Worm (Caenorhabditis elegans) whole organism, L3 larva: ENCODE measurements around the gene srh-183.

Experiments used
- R02D3.7 ChIP-seq: fragments of 150-350 bp; optimal IDR thresholded peaks from 2 replicates; lab custom pipeline; 2014; ENCODE audit warnings: missing biosample characterization, missing genetic modification characterization
- ZK546.5 ChIP-seq: sonication (generic microtip); optimal IDR thresholded peaks from 2 replicates; lab custom pipeline; 2017; ENCODE audit warnings: missing biosample characterization, missing genetic modification characterization
- aly-2 ChIP-seq: fragments of 150-350 bp; optimal IDR thresholded peaks from 2 replicates; lab custom pipeline; 2014; ENCODE audit warnings: missing biosample characterization, missing genetic modification characterization
- ama-1 ChIP-seq: fragments of 150-350 bp; optimal IDR thresholded peaks from 2 replicates; lab custom pipeline; 2018
- ceh-16 ChIP-seq: sonication (generic microtip); optimal IDR thresholded peaks from 2 replicates; lab custom pipeline; 2017; ENCODE audit warnings: missing biosample characterization, missing genetic modification characterization
- ceh-28 ChIP-seq: fragments of 150-350 bp; optimal IDR thresholded peaks from 2 replicates; lab custom pipeline; 2014; ENCODE audit warnings: missing biosample characterization, missing genetic modification reagents, missing genetic modification characterization
- ceh-82 ChIP-seq: fragments of 150-350 bp; optimal IDR thresholded peaks from 2 replicates; lab custom pipeline; 2014; ENCODE audit warnings: missing biosample characterization, missing genetic modification characterization
- ceh-9 ChIP-seq: sonication (generic microtip); optimal IDR thresholded peaks from 2 replicates; lab custom pipeline; 2018; ENCODE audit warnings: missing biosample characterization, missing genetic modification characterization
- egl-27 ChIP-seq: sonication (generic microtip); optimal IDR thresholded peaks from 4 replicates; lab custom pipeline; 2017; ENCODE audit warnings: missing biosample characterization, missing genetic modification reagents, missing genetic modification characterization
- egl-5 ChIP-seq: fragments of 150-350 bp; optimal IDR thresholded peaks from 2 replicates; lab custom pipeline; 2017; ENCODE audit warnings: missing biosample characterization, missing genetic modification reagents, missing genetic modification characterization, inconsistent platforms
- elt-1 ChIP-seq: fragments of 150-350 bp; optimal IDR thresholded peaks from 2 replicates; lab custom pipeline; 2014; ENCODE audit warnings: missing biosample characterization, missing genetic modification characterization
- elt-2 ChIP-seq: sonication (generic microtip); optimal IDR thresholded peaks from 2 replicates; lab custom pipeline; 2016; ENCODE audit warnings: missing genetic modification reagents, mild to moderate bottlenecking, missing genetic modification characterization, missing compliant biosample characterization
- eor-1 ChIP-seq, 2 experiments: fragments of 150-350 bp; optimal IDR thresholded peaks; 2 replicates each; lab custom pipeline; 2014 to 2018; ENCODE audit warnings: missing biosample characterization in 2 of 2, missing genetic modification characterization in 2 of 2
- fkh-10 ChIP-seq: sonication (generic microtip); optimal IDR thresholded peaks from 2 replicates; lab custom pipeline; 2017; ENCODE audit warnings: missing biosample characterization, missing genetic modification reagents, missing genetic modification characterization
- fkh-2 ChIP-seq: fragments of 150-350 bp; optimal IDR thresholded peaks from 2 replicates; lab custom pipeline; 2014; ENCODE audit warnings: missing biosample characterization, missing genetic modification reagents, missing genetic modification characterization
- hmg-11 ChIP-seq: sonication (generic microtip); optimal IDR thresholded peaks from 2 replicates; lab custom pipeline; 2016; ENCODE audit warnings: missing genetic modification characterization, missing compliant biosample characterization
- jun-1 ChIP-seq: fragments of 150-350 bp; optimal IDR thresholded peaks from 2 replicates; lab custom pipeline; 2014; ENCODE audit warnings: missing biosample characterization, missing genetic modification reagents, missing genetic modification characterization
- lin-15B ChIP-seq: fragments of 150-350 bp; optimal IDR thresholded peaks from 2 replicates; lab custom pipeline; 2014; ENCODE audit warnings: missing biosample characterization, missing genetic modification characterization
- lin-39 ChIP-seq: fragments of 150-350 bp; optimal IDR thresholded peaks from 2 replicates; lab custom pipeline; 2018; ENCODE audit warnings: missing biosample characterization, missing genetic modification reagents, missing genetic modification characterization
- lsy-12 ChIP-seq: sonication (generic microtip); optimal IDR thresholded peaks from 2 replicates; lab custom pipeline; 2016; ENCODE audit warnings: mild to moderate bottlenecking, missing genetic modification characterization, missing compliant biosample characterization
- mdl-1 ChIP-seq: fragments of 150-350 bp; optimal IDR thresholded peaks from 2 replicates; lab custom pipeline; 2014; ENCODE audit warnings: missing biosample characterization, missing genetic modification characterization
- nfya-1 ChIP-seq: sonication (generic microtip); optimal IDR thresholded peaks from 2 replicates; lab custom pipeline; 2017; ENCODE audit warnings: missing genetic modification characterization, mild to moderate bottlenecking, missing compliant biosample characterization, antibody characterized with exemption, moderate library complexity; ENCODE audit not compliant: insufficient read depth
- nhr-23 ChIP-seq: fragments of 150-350 bp; optimal IDR thresholded peaks from 2 replicates; lab custom pipeline; 2014; ENCODE audit warnings: missing biosample characterization, missing genetic modification reagents, missing genetic modification characterization
- nhr-237 ChIP-seq: fragments of 150-350 bp; optimal IDR thresholded peaks from 2 replicates; lab custom pipeline; 2014; ENCODE audit warnings: missing biosample characterization, missing genetic modification characterization
- nhr-25 ChIP-seq: sonication (generic microtip); optimal IDR thresholded peaks from 2 replicates; lab custom pipeline; 2017; ENCODE audit warnings: missing biosample characterization, missing genetic modification characterization
- nhr-28 ChIP-seq: fragments of 150-350 bp; optimal IDR thresholded peaks from 2 replicates; lab custom pipeline; 2014; ENCODE audit warnings: missing biosample characterization, missing genetic modification characterization
- nhr-76 ChIP-seq: fragments of 150-350 bp; sonication (generic microtip); optimal IDR thresholded peaks from 5 replicates; lab custom pipeline; 2014; ENCODE audit warnings: missing biosample characterization, missing genetic modification characterization
- nhr-77 ChIP-seq: fragments of 150-350 bp; optimal IDR thresholded peaks from 2 replicates; lab custom pipeline; 2014; ENCODE audit warnings: missing biosample characterization, missing genetic modification characterization
- pha-4 ChIP-seq: fragments of 150-350 bp; optimal IDR thresholded peaks from 2 replicates; lab custom pipeline; 2014; ENCODE audit warnings: missing biosample characterization, missing genetic modification reagents, missing genetic modification characterization
- pqm-1 ChIP-seq: fragments of 150-350 bp; optimal IDR thresholded peaks from 2 replicates; lab custom pipeline; 2017; ENCODE audit warnings: missing biosample characterization, missing genetic modification characterization, inconsistent platforms
- sea-2 ChIP-seq: fragments of 150-350 bp; sonication (generic microtip); optimal IDR thresholded peaks from 4 replicates; lab custom pipeline; 2014; ENCODE audit warnings: missing biosample characterization, missing genetic modification reagents, missing genetic modification characterization
- snpc-4 ChIP-seq: fragments of 150-350 bp; optimal IDR thresholded peaks from 2 replicates; lab custom pipeline; 2014; ENCODE audit warnings: missing biosample characterization, missing genetic modification characterization
- tbx-2 ChIP-seq: sonication (generic microtip); optimal IDR thresholded peaks from 2 replicates; lab custom pipeline; 2016; ENCODE audit warnings: mild to moderate bottlenecking, missing genetic modification characterization, missing compliant biosample characterization
- unc-39 ChIP-seq: sonication (generic microtip); optimal IDR thresholded peaks from 4 replicates; lab custom pipeline; 2017; ENCODE audit warnings: missing biosample characterization, missing genetic modification characterization
- unc-62 ChIP-seq: fragments of 150-350 bp; sonication (generic microtip); optimal IDR thresholded peaks from 4 replicates; lab custom pipeline; 2014; ENCODE audit warnings: missing biosample characterization, missing genetic modification reagents, missing genetic modification characterization
- ztf-11 ChIP-seq: fragments of 150-350 bp; optimal IDR thresholded peaks from 2 replicates; lab custom pipeline; 2014; ENCODE audit warnings: missing biosample characterization, missing genetic modification characterization

Gene srh-183

ce11 chrV:20005724-20006132 is 27.6 kb upstream of the srh-183 start:
- TF ChIP-seq nhr-23 (tag; lab: Kevin White, UChicago): peak; percentile 42
- peak; percentile 48 for TF ChIP-seq unc-62 (GFP tag; lab: Kevin White, UChicago)
- no peak for TF ChIP-seq nhr-76 (tag; lab: Kevin White, UChicago)
- TF ChIP-seq elt-2 (tag; lab: Kevin White, UChicago): peak; percentile 50
- peak; percentile 41 for TF ChIP-seq jun-1 (tag; lab: Kevin White, UChicago)
- TF ChIP-seq nfya-1 (tag; lab: Kevin White, UChicago): peak; percentile 89
- TF ChIP-seq R02D3.7 (tag; lab: Kevin White, UChicago): peak; percentile 37
- TF ChIP-seq lin-39: peak; percentile 87
- TF ChIP-seq ZK546.5 (tag; lab: Kevin White, UChicago): no peak
- TF ChIP-seq mdl-1 (tag; lab: Kevin White, UChicago): peak; percentile 65
- peak; percentile 7 for TF ChIP-seq lin-15B (tag; lab: Kevin White, UChicago)
- TF ChIP-seq fkh-10: peak; percentile 68
- peak; percentile 36 for TF ChIP-seq egl-5
- TF ChIP-seq pha-4 (tag; lab: Kevin White, UChicago): peak; percentile 74
- TF ChIP-seq sea-2 (GFP tag; lab: Kevin White, UChicago): peak; percentile 30
- no peak for TF ChIP-seq ceh-16 (tag; lab: Kevin White, UChicago)
- TF ChIP-seq unc-39 (tag; lab: Kevin White, UChicago): no peak
- peak; percentile 26 for TF ChIP-seq ama-1
- TF ChIP-seq elt-1 (tag; lab: Kevin White, UChicago): no peak
- peak; percentile 32 for TF ChIP-seq snpc-4
- no peak for TF ChIP-seq nhr-237 (tag; lab: Kevin White, UChicago)
- TF ChIP-seq ceh-28 (tag; lab: Kevin White, UChicago): peak; percentile 90
- no peak for TF ChIP-seq ztf-11 (tag; lab: Kevin White, UChicago)
- TF ChIP-seq tbx-2: peak; percentile 13
- TF ChIP-seq nhr-25 (tag; lab: Kevin White, UChicago): peak; percentile 34
- peak; percentile 17 for TF ChIP-seq ceh-82 (tag; lab: Kevin White, UChicago)
- peak; percentile 93 for TF ChIP-seq hmg-11 (tag; lab: Kevin White, UChicago)
- peak; percentile 7 for TF ChIP-seq pqm-1 (tag; lab: Kevin White, UChicago)
- TF ChIP-seq, all 47 proteins: peak for 21

ce11 chrV:20004385-20004784 is 26.3 kb upstream of the srh-183 start, which contains the start of gene unc-51:
Gene unc-51 (minus strand): TSS chrV:20004485.
- TF ChIP-seq elt-2 (tag; lab: Kevin White, UChicago) (peak; percentile 7), nhr-28 (tag; lab: Kevin White, UChicago) (no peak), pha-4 (tag; lab: Kevin White, UChicago) (peak; percentile 12), nhr-25 (tag; lab: Kevin White, UChicago) (no peak)
- TF ChIP-seq, all 47 proteins: peak for 2

- TF ChIP-seq ceh-28 (tag; lab: Kevin White, UChicago) (no peak), fkh-10 (no peak), nhr-25 (tag; lab: Kevin White, UChicago) (no peak), ztf-11 (tag; lab: Kevin White, UChicago) (no peak), egl-5 (no peak), fkh-2 (no peak), eor-1 (tag; optimal IDR thresholded peaks at IDR 0.05; lab: Kevin White, UChicago) (no peak), elt-1 (tag; lab: Kevin White, UChicago) (no peak), R02D3.7 (tag; lab: Kevin White, UChicago) (no peak), ama-1 (no peak), ceh-16 (tag; lab: Kevin White, UChicago) (no peak), unc-39 (tag; lab: Kevin White, UChicago) (no peak), ceh-9 (no peak), aly-2 (tag; lab: Kevin White, UChicago) (no peak), nhr-77 (no peak), pha-4 (tag; lab: Kevin White, UChicago) (no peak)
Observed at ce11 chrV:20002194-20002593, 24.1 kb upstream of the srh-183 start.

- TF ChIP-seq lsy-12 (tag; lab: Kevin White, UChicago) (no peak), elt-1 (tag; lab: Kevin White, UChicago) (no peak), fkh-10 (no peak), pqm-1 (tag; lab: Kevin White, UChicago) (no peak), ceh-16 (tag; lab: Kevin White, UChicago) (no peak), egl-27 (no peak), nhr-76 (tag; lab: Kevin White, UChicago) (no peak), snpc-4 (no peak), nhr-28 (tag; lab: Kevin White, UChicago) (no peak), lin-39 (no peak), pha-4 (tag; lab: Kevin White, UChicago) (no peak), mdl-1 (tag; lab: Kevin White, UChicago) (no peak)
- TF ChIP-seq, all 47 proteins: peak for 0
Observed at ce11 chrV:20000639-20001038, 22.5 kb upstream of the srh-183 start.
